Worm (Caenorhabditis elegans): ENCODE data around the gene ZK596.2.
A peak's percentile ranks its signal among the peaks of the same experiment; 100 is the strongest.

The ZK596.2 gene

ce11 chrIV:10909708-10910107, 602 bp upstream of the ZK596.2 start, which contains the start of gene pyk-2 (continued):
- TF ChIP-seq lir-3 (tag; optimal IDR thresholded peaks at IDR 0.05): no peak
- no peak for TF ChIP-seq vab-7 (GFP tag; IDR thresholded peaks at IDR 0.05)
- TF ChIP-seq hlh-30 (tag; optimal IDR thresholded peaks at IDR 0.05; ENCODE audit: insufficient read depth): peak; percentile 63
- TF ChIP-seq snpc-4 (tag; optimal IDR thresholded peaks at IDR 0.05): no peak
- TF ChIP-seq Y105C5A.15 (GFP tag; IDR thresholded peaks at IDR 0.05): no peak
- TF ChIP-seq nhr-28 (tag; optimal IDR thresholded peaks at IDR 0.05): peak; percentile 73
- TF ChIP-seq nhr-237 (tag; optimal IDR thresholded peaks at IDR 0.05): no peak
- no peak for TF ChIP-seq zfp-2 (tag; optimal IDR thresholded peaks at IDR 0.05)
- no peak; the same call in none of the 2 replicates for TF ChIP-seq dmd-6 (GFP tag; IDR thresholded peaks at IDR 0.05)
- TF ChIP-seq dmd-8 (GFP tag; IDR thresholded peaks at IDR 0.05): no peak
- TF ChIP-seq ztf-11 (tag; optimal IDR thresholded peaks at IDR 0.05): no peak
- 0 out of 2 replicates have a peak, but pooled peaks have one; percentile 39 for TF ChIP-seq php-3 (GFP tag; IDR thresholded peaks at IDR 0.05)
- TF ChIP-seq lin-13 (GFP tag; optimal IDR thresholded peaks at IDR 0.05): no peak
- TF ChIP-seq set-16 (GFP tag; IDR thresholded peaks at IDR 0.05): no peak
- TF ChIP-seq ZK337.2 (GFP tag; IDR thresholded peaks at IDR 0.05): no peak
- no peak for TF ChIP-seq F44E2.7 (GFP tag; IDR thresholded peaks at IDR 0.05)
- no peak for TF ChIP-seq nhr-111 (GFP tag; optimal IDR thresholded peaks at IDR 0.05)
- TF ChIP-seq ctbp-1 (GFP tag; IDR thresholded peaks at IDR 0.05): no peak
- TF ChIP-seq ces-1 (GFP tag; optimal IDR thresholded peaks at IDR 0.05): no peak
- no peak for TF ChIP-seq ztf-7 (tag; optimal IDR thresholded peaks at IDR 0.05)
- TF ChIP-seq hif-1 (tag; optimal IDR thresholded peaks at IDR 0.05): no peak

- no peak for TF ChIP-seq arid-1 (GFP tag; conservative IDR thresholded peaks at IDR 0.05)
- TF ChIP-seq nhr-11 (tag; optimal IDR thresholded peaks at IDR 0.05): no peak
- no peak for TF ChIP-seq egl-43 (GFP tag; IDR thresholded peaks at IDR 0.05)
- no peak for TF ChIP-seq rbr-2 (tag; optimal IDR thresholded peaks at IDR 0.05)
- no peak for TF ChIP-seq vab-7 (GFP tag; IDR thresholded peaks at IDR 0.05)
- no peak for TF ChIP-seq pqm-1 (tag; optimal IDR thresholded peaks at IDR 0.05)
- no peak for TF ChIP-seq nhr-111 (GFP tag; optimal IDR thresholded peaks at IDR 0.05)
- TF ChIP-seq lin-39 (tag; optimal IDR thresholded peaks at IDR 0.05): no peak
- no peak for TF ChIP-seq pha-4 (GFP tag; IDR thresholded peaks at IDR 0.05)
- no peak for TF ChIP-seq pha-4 (tag; optimal IDR thresholded peaks at IDR 0.05)
These were observed 4.8 kb downstream of the ZK596.2 start, which contains the start of gene ZK596.3 for ce11 chrIV:10904282-10904681. Gene ZK596.3, minus strand, starts transcription at chrIV:10904382.

- no peak for TF ChIP-seq zip-2 (tag; optimal IDR thresholded peaks at IDR 0.05)
- no peak for TF ChIP-seq F10B5.3 (tag; optimal IDR thresholded peaks at IDR 0.05)
- TF ChIP-seq aha-1 (tag): peak; percentile 90
These were observed 6.6 kb downstream of the ZK596.2 start for ce11 chrIV:10902476-10902875.

ce11 chrIV:10900083-10900482, 9.0 kb downstream of the ZK596.2 start, which contains the start of gene srlf-30:
Gene srlf-30, plus strand, starts transcription at chrIV:10900383.
- no peak for TF ChIP-seq nhr-48 (tag; optimal IDR thresholded peaks at IDR 0.05)
- no peak for TF ChIP-seq lin-39 (tag; optimal IDR thresholded peaks at IDR 0.05)
- TF ChIP-seq nhr-11 (tag; optimal IDR thresholded peaks at IDR 0.05): no peak

ce11 chrIV:10899091-10899490, 10.0 kb downstream of the ZK596.2 start, which contains the start of the genes F13E9.9 and F13E9.19:
Gene F13E9.9, minus strand, starts transcription at chrIV:10899191.
Gene F13E9.19, plus strand, starts transcription at chrIV:10899406.
- TF ChIP-seq egl-27 (tag; optimal IDR thresholded peaks at IDR 0.05): no peak
- no peak for TF ChIP-seq daf-8 (GFP tag; IDR thresholded peaks at IDR 0.05)
- TF ChIP-seq T26A8.4 (GFP tag; IDR thresholded peaks at IDR 0.05): no peak
- TF ChIP-seq ZK337.2 (GFP tag; IDR thresholded peaks at IDR 0.05): no peak
- no peak for TF ChIP-seq mdt-29 (GFP tag; IDR thresholded peaks at IDR 0.05)
- no peak for TF ChIP-seq zfp-3 (GFP tag; conservative IDR thresholded peaks at IDR 0.05)
- no peak for TF ChIP-seq daf-19 (GFP tag; conservative IDR thresholded peaks at IDR 0.05)
- TF ChIP-seq lir-3 (tag; optimal IDR thresholded peaks at IDR 0.05): no peak
- no peak for TF ChIP-seq egl-43 (GFP tag; IDR thresholded peaks at IDR 0.05)
- TF ChIP-seq sdz-12 (GFP tag; optimal IDR thresholded peaks at IDR 0.05): no peak
- no peak for TF ChIP-seq F37D6.2 (tag; optimal IDR thresholded peaks at IDR 0.05)
- no peak for TF ChIP-seq hmg-1.1 (GFP tag; IDR thresholded peaks at IDR 0.05)
- TF ChIP-seq ces-1 (GFP tag; optimal IDR thresholded peaks at IDR 0.05): no peak

Data from whole organism, L4 larva.